Worm (Caenorhabditis elegans): ENCODE measurements around the gene F48F5.6.

F48F5.6 gene

DNA sequence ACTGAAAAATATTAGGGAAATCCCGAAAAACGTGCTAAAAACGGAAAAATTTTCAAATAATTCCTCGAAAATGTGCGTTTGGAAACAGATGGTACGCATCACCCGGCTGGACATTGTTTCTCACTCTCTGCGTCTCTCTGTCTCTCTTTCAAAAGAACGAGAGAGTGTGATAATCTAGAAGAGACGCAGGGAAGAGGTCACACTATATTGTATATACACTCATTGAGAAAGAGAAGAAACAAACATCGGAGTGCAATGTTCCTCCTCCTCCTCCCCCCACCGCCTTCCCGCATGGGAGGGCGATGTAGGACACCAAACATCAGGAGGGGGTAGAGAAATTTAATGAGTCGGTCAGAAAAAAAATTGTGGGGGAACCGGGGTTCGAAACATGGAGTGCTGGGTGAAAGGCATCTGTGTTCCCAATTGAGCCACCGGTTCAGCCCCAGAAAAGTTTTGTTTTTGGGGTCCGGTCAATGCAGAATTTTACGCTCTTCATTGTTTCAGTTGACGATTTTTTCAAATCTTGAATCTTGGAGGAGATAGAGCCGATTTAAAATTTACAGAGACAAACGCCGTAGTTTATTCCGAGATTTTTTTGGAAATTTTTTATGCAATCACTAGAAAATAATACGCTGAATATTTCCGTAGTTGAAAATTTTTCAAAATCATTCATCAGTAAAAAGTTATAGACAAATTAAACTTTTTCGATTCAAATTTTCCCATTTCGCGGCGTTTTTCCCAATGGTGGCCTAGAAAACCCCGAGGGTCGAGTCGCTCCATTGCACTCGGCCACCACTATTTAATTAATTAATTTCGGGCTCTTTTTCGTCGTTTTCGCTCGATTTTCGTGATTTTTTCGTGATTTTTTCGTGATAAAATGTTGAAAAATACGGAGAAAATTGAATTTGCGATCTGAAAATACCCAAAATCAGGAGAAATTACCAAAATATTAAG, 28.5 kb downstream of the F48F5.6 start (continued):
- TF ChIP-seq tlp-1 (tag; optimal IDR thresholded peaks at IDR 0.05) (no peak), ceh-90 (tag; optimal IDR thresholded peaks at IDR 0.05) (peak; percentile 88), nhr-71 (tag; optimal IDR thresholded peaks at IDR 0.05) (peak; percentile 77), irx-1 (tag; optimal IDR thresholded peaks at IDR 0.05) (peak; percentile 83), elt-3 (tag; optimal IDR thresholded peaks at IDR 0.05) (peak in 1 of 6 experiments; percentile 14), swsn-7 (tag; optimal IDR thresholded peaks at IDR 0.05) (peak; percentile 49), rnt-1 (tag; optimal IDR thresholded peaks at IDR 0.05) (peak; percentile 92), hlh-4 (tag; optimal IDR thresholded peaks at IDR 0.05) (no peak), lin-15B (tag; optimal IDR thresholded peaks at IDR 0.05) (peak; percentile 24)

DNA sequence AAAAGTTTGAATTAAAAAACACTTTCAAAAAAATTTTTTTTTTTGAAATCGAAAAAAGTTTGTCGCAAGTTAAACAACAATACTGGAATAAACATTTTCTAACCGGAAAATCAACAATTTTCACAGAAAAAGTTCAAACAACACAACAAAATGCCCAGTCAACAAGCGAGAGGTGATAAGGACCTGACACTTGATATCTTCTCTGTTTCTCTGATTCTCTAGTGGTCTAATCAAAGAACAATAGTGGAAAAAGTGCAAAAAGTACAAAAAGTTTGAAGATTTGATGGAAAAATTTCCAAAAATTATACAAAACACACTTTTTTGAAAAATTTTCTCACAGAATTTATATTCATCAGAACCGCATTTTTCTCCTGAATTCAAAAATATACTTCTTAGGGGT, 29.6 kb downstream of the F48F5.6 start:
- TF ChIP-seq blmp-1 (tag; optimal IDR thresholded peaks at IDR 0.05) (peak; percentile 26), nhr-71 (tag; optimal IDR thresholded peaks at IDR 0.05) (peak; percentile 11), fkh-4 (tag; optimal IDR thresholded peaks at IDR 0.05; ENCODE audit: borderline replicate concordance) (no peak), skn-1 (tag; optimal IDR thresholded peaks at IDR 0.05) (no peak), elt-3 (tag; optimal IDR thresholded peaks at IDR 0.05) (peak in 1 of 6 experiments; percentile 4), nhr-11 (tag; optimal IDR thresholded peaks at IDR 0.05) (no peak), ceh-88 (GFP tag; IDR thresholded peaks at IDR 0.05) (no peak), elt-2 (tag; optimal IDR thresholded peaks at IDR 0.05) (peak; percentile 54), ceh-90 (tag; optimal IDR thresholded peaks at IDR 0.05) (no peak), mef-2 (tag; optimal IDR thresholded peaks at IDR 0.05) (no peak), hpl-2 (GFP tag; optimal IDR thresholded peaks at IDR 0.05) (no peak), unc-130 (tag; optimal IDR thresholded peaks at IDR 0.05) (no peak), lin-14 (GFP tag; optimal IDR thresholded peaks at IDR 0.05) (peak; percentile 11), nhr-19 (GFP tag; conservative IDR thresholded peaks at IDR 0.05) (0 out of 2 replicates have a peak, but pooled peaks have one; percentile 3)

DNA sequence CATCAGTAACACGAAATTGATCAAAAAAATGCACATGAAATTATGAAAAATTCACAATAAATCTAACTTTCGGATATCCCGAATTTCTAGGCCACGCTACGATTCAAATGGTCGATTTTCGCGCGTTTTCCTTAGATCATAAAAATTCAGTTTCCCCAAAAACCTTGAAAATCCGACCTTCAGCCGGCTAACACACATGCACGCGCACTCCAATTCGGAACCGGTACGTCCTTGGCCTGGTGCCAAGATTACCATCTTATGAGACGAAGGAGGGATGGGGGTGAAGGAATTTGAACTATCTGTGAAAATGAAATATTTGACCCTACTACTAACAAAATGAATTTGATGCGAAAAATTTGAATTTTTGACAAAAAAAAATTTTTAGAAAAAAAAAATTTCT, 30.2 kb downstream of the F48F5.6 start:
- TF ChIP-seq nhr-71 (tag; optimal IDR thresholded peaks at IDR 0.05) = peak; percentile 8
- no peak for TF ChIP-seq lsy-2 (tag; optimal IDR thresholded peaks at IDR 0.05)
- TF ChIP-seq nhr-20 (tag; optimal IDR thresholded peaks at IDR 0.05) = peak; percentile 2
- peak; percentile 75 for TF ChIP-seq blmp-1 (tag; optimal IDR thresholded peaks at IDR 0.05)
- TF ChIP-seq efl-1 (optimal IDR thresholded peaks at IDR 0.05) = peak in 1 of 2 experiments; percentile 5
- TF ChIP-seq efl-1 (GFP tag; optimal IDR thresholded peaks at IDR 0.05 in 1 of 2) = peak in 1 of 2 experiments; percentile 21
- TF ChIP-seq nhr-85 (tag) = peak; percentile 89
- TF ChIP-seq unc-98 (GFP tag; IDR thresholded peaks at IDR 0.05) = no peak
- TF ChIP-seq grh-1 (GFP tag; IDR thresholded peaks at IDR 0.05) = peak; percentile 65
- peak; percentile 66 for TF ChIP-seq lin-14 (GFP tag; optimal IDR thresholded peaks at IDR 0.05)
- TF ChIP-seq skn-1 (tag; optimal IDR thresholded peaks at IDR 0.05) = no peak
- TF ChIP-seq C16A3.4 (tag; optimal IDR thresholded peaks at IDR 0.05) = peak; percentile 23
- peak; percentile 19 for TF ChIP-seq snu-23 (GFP tag; optimal IDR thresholded peaks at IDR 0.05)
- TF ChIP-seq ceh-82 (tag; optimal IDR thresholded peaks at IDR 0.05) = peak in 1 of 3 experiments; percentile 4
- TF ChIP-seq dpl-1 (GFP tag; optimal IDR thresholded peaks at IDR 0.05) = peak in 2 of 3 experiments; percentile 5 to 35

DNA sequence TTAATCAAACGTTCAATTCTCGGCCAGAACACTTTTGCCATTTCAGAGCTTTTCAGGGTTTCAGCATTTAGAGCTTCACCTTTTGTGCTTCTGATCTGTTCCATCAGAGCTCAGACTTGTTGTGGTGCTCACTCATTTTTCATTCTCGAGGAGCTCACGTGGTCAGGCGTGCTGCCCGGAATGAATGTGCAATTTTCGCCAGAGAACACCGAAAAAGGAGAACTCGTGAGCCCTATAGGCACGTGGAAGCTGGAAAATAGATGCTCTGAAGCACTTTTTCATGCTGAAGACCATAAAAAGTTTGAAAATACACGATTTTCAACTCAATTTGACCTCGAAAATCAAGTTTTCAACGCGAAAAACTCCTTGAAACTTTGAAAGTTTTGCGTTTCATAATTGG, 33.3 kb downstream of the F48F5.6 start:
- TF ChIP-seq mep-1 (tag; optimal IDR thresholded peaks at IDR 0.05) (no peak), unc-86 (tag; optimal IDR thresholded peaks at IDR 0.05) (no peak), dpl-1 (GFP tag; optimal IDR thresholded peaks at IDR 0.05) (no peak), sox-4 (tag; optimal IDR thresholded peaks at IDR 0.05) (no peak), nhr-20 (tag; optimal IDR thresholded peaks at IDR 0.05) (no peak), elt-2 (tag; optimal IDR thresholded peaks at IDR 0.05) (no peak), nhr-71 (tag; optimal IDR thresholded peaks at IDR 0.05) (peak; percentile 4), lin-14 (GFP tag; optimal IDR thresholded peaks at IDR 0.05) (peak; percentile 15), fkh-8 (tag; optimal IDR thresholded peaks at IDR 0.05) (no peak), C04F5.9 (tag; optimal IDR thresholded peaks at IDR 0.05) (no peak), pax-3 (tag; optimal IDR thresholded peaks at IDR 0.05) (peak; percentile 44), nhr-12 (tag; optimal IDR thresholded peaks at IDR 0.05) (no peak), unc-30 (tag; optimal IDR thresholded peaks at IDR 0.05) (no peak), unc-98 (GFP tag; IDR thresholded peaks at IDR 0.05) (no peak), tlp-1 (tag; optimal IDR thresholded peaks at IDR 0.05) (no peak), sptf-1 (tag; optimal IDR thresholded peaks at IDR 0.05) (no peak), unc-62 (GFP tag; optimal IDR thresholded peaks at IDR 0.05) (no peak), nhr-47 (tag; optimal IDR thresholded peaks at IDR 0.05) (no peak), xbp-1 (tag; optimal IDR thresholded peaks at IDR 0.05) (no peak), nhr-85 (tag) (peak; percentile 48), hlh-4 (tag; optimal IDR thresholded peaks at IDR 0.05) (no peak), zag-1 (tag; optimal IDR thresholded peaks at IDR 0.05) (no peak)

Measured in whole organism, L1 larva.